Worm (Caenorhabditis elegans): Measurements from ENCODE around the gene sri-28.

DNA sequence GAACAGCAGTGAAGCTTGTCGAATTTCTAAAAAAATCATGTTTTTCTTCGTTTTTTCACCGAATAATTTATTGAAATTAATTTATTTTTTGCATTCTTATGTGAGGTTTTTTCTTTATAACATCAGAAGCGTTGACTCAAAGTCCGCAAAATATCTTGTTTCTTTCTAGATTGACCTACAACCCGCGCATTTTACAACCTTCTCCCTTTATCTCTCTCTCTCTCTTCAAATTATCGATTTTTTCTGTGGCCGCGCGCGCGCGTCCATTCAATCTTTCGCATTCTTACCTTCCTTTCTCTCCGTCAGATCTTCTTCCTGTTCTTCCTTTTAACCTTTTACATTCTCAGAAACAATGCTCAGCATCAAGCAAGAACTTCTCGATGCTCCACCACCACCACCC lies 43.0 kb upstream of the sri-28 start, which contains the start of gene lido-12:
- TF ChIP-seq ztf-23 (GFP tag; IDR thresholded peaks at IDR 0.05): no peak
- TF ChIP-seq T22C8.4 (GFP tag; IDR thresholded peaks at IDR 0.05): peak; percentile 57; the same call in 1 of the 2 replicates
- TF ChIP-seq ztf-29 (GFP tag; IDR thresholded peaks at IDR 0.05): no peak
- no peak for TF ChIP-seq ref-1 (GFP tag; conservative IDR thresholded peaks at IDR 0.05)

All from whole organism, midembryonic.